Worm (Caenorhabditis elegans) whole organism, late embryonic: ENCODE measurements around the gene srt-45.

ENCODE experiments used
- C08G9.2 ChIP-seq: sonication (generic microtip); optimal IDR thresholded peaks from 2 replicates; lab custom pipeline; 2016; ENCODE audit warnings: mild to moderate bottlenecking, missing genetic modification characterization, moderate library complexity, missing compliant biosample characterization
- Y22D7AL.16 ChIP-seq: sonication (generic microtip); optimal IDR thresholded peaks from 2 replicates; lab custom pipeline; 2016; ENCODE audit warnings: missing genetic modification characterization, missing compliant biosample characterization
- ahr-1 ChIP-seq: sonication (generic microtip); optimal IDR thresholded peaks from 2 replicates; lab custom pipeline; 2016; ENCODE audit warnings: missing genetic modification characterization, missing compliant biosample characterization
- ama-1 ChIP-seq: fragments of 150-350 bp; optimal IDR thresholded peaks from 2 replicates; lab custom pipeline; 2014
- ceh-19 ChIP-seq: fragments of 200-800 bp; sonication (Bioruptor generic); optimal IDR thresholded peaks from 2 replicates; lab custom pipeline; 2018; ENCODE audit warnings: mild to moderate bottlenecking, missing genetic modification characterization, missing compliant biosample characterization
- ceh-2 ChIP-seq: sonication (generic microtip); optimal IDR thresholded peaks from 2 replicates; lab custom pipeline; 2016; ENCODE audit warnings: missing genotype, missing genetic modification characterization, missing compliant biosample characterization
- ceh-22 ChIP-seq: sonication (generic microtip); optimal IDR thresholded peaks from 2 replicates; lab custom pipeline; 2017; ENCODE audit warnings: missing biosample characterization, missing genetic modification characterization
- ceh-30 ChIP-seq: fragments of 150-350 bp; optimal IDR thresholded peaks from 2 replicates; lab custom pipeline; 2014; ENCODE audit warnings: missing biosample characterization, missing genetic modification characterization
- ceh-31 ChIP-seq: sonication (generic microtip); optimal IDR thresholded peaks from 2 replicates; lab custom pipeline; 2016; ENCODE audit warnings: missing genetic modification characterization, missing compliant biosample characterization
- ceh-34 ChIP-seq: sonication (generic microtip); optimal IDR thresholded peaks from 2 replicates; lab custom pipeline; 2016; ENCODE audit warnings: mild to moderate bottlenecking, missing genetic modification characterization, missing compliant biosample characterization
- ceh-45 ChIP-seq: fragments of 200-800 bp; sonication (Bioruptor generic); IDR thresholded peaks from 2 replicates; pipeline ENCODE4 v1.3.6; 2022; ENCODE audit warnings: missing genetic modification reagents, missing genetic modification characterization, missing compliant biosample characterization
- ceh-6 ChIP-seq: fragments of 200-800 bp; sonication (Bioruptor generic); optimal IDR thresholded peaks from 2 replicates; lab custom pipeline; 2018; ENCODE audit warnings: mild to moderate bottlenecking, missing genetic modification characterization, missing compliant biosample characterization
- dmd-4 ChIP-seq: sonication (generic microtip); optimal IDR thresholded peaks from 2 replicates; lab custom pipeline; 2016; ENCODE audit warnings: borderline replicate concordance, missing genetic modification characterization, missing compliant biosample characterization
- dve-1 ChIP-seq: sonication (generic microtip); optimal IDR thresholded peaks from 2 replicates; lab custom pipeline; 2017; ENCODE audit warnings: antibody characterized with exemption, mild to moderate bottlenecking, missing genetic modification characterization, missing compliant biosample characterization
- elt-2 ChIP-seq: sonication (generic microtip); optimal IDR thresholded peaks from 2 replicates; lab custom pipeline; 2016; ENCODE audit warnings: missing genetic modification reagents, missing genetic modification characterization, missing compliant biosample characterization
- ets-4 ChIP-seq: sonication (generic microtip); optimal IDR thresholded peaks from 2 replicates; lab custom pipeline; 2016; ENCODE audit warnings: missing genetic modification characterization, missing compliant biosample characterization
- fkh-10 ChIP-seq: fragments of 150-350 bp; optimal IDR thresholded peaks from 2 replicates; lab custom pipeline; 2014; ENCODE audit warnings: missing biosample characterization, missing genetic modification reagents, missing genetic modification characterization
- gmeb-2 ChIP-seq: sonication (generic microtip); optimal IDR thresholded peaks from 2 replicates; lab custom pipeline; 2016; ENCODE audit warnings: missing genetic modification characterization, inconsistent platforms, missing compliant biosample characterization
- hlh-13 ChIP-seq: fragments of 200-800 bp; sonication (Bioruptor generic); optimal IDR thresholded peaks from 2 replicates; lab custom pipeline; 2018; ENCODE audit warnings: mild to moderate bottlenecking, missing genetic modification characterization, missing compliant biosample characterization
- hlh-30 ChIP-seq: sonication (generic microtip); optimal IDR thresholded peaks from 2 replicates; lab custom pipeline; 2017; ENCODE audit warnings: antibody characterized with exemption, missing genetic modification characterization, missing compliant biosample characterization; ENCODE audit not compliant: insufficient read depth
- lim-6 ChIP-seq: sonication (generic microtip); optimal IDR thresholded peaks from 2 replicates; lab custom pipeline; 2016; ENCODE audit warnings: missing genetic modification characterization, missing compliant biosample characterization
- lin-11 ChIP-seq: fragments of 200-800 bp; sonication (Bioruptor generic); optimal IDR thresholded peaks from 2 replicates; lab custom pipeline; 2018; ENCODE audit warnings: mild to moderate bottlenecking, missing genetic modification characterization, missing compliant biosample characterization
- madf-2 ChIP-seq: sonication (generic microtip); optimal IDR thresholded peaks from 2 replicates; lab custom pipeline; 2017; ENCODE audit warnings: missing genetic modification characterization, missing compliant biosample characterization
- mec-3 ChIP-seq: sonication (generic microtip); optimal IDR thresholded peaks from 2 replicates; lab custom pipeline; 2016; ENCODE audit warnings: borderline replicate concordance, missing genetic modification characterization, missing compliant biosample characterization
- nfya-1 ChIP-seq: sonication (generic microtip); optimal IDR thresholded peaks from 2 replicates; lab custom pipeline; 2017; ENCODE audit warnings: missing genetic modification characterization, mild to moderate bottlenecking, missing compliant biosample characterization, antibody characterized with exemption, moderate library complexity
- nhr-11 ChIP-seq: fragments of 150-350 bp; optimal IDR thresholded peaks from 2 replicates; lab custom pipeline; 2014; ENCODE audit warnings: missing biosample characterization, missing genetic modification characterization
- nhr-232 ChIP-seq: sonication (generic microtip); optimal IDR thresholded peaks from 2 replicates; lab custom pipeline; 2016; ENCODE audit warnings: missing genetic modification characterization, missing compliant biosample characterization
- npax-4 ChIP-seq: sonication (generic microtip); optimal IDR thresholded peaks from 2 replicates; lab custom pipeline; 2016; ENCODE audit warnings: missing genetic modification characterization, missing compliant biosample characterization
- odd-2 ChIP-seq: sonication (generic microtip); optimal IDR thresholded peaks from 2 replicates; lab custom pipeline; 2017; ENCODE audit warnings: antibody characterized with exemption, mild to moderate bottlenecking, missing genetic modification characterization, missing compliant biosample characterization
- pag-3 ChIP-seq: sonication (generic microtip); optimal IDR thresholded peaks from 2 replicates; lab custom pipeline; 2016; ENCODE audit warnings: missing compliant biosample characterization, missing genetic modification characterization, borderline replicate concordance
- pax-1 ChIP-seq: fragments of 150-350 bp; optimal IDR thresholded peaks from 2 replicates; lab custom pipeline; 2014; ENCODE audit warnings: missing biosample characterization, missing genetic modification characterization
- pros-1 ChIP-seq: fragments of 150-350 bp; optimal IDR thresholded peaks from 2 replicates; lab custom pipeline; 2014; ENCODE audit warnings: missing biosample characterization, missing genetic modification reagents, missing genetic modification characterization
- sdc-2 ChIP-seq: sonication (generic microtip); optimal IDR thresholded peaks from 2 replicates; lab custom pipeline; 2016; ENCODE audit warnings: missing genotype, missing genetic modification characterization, missing compliant biosample characterization
- sox-2 ChIP-seq: fragments of 200-800 bp; sonication (Bioruptor generic); IDR thresholded peaks from 2 replicates; pipeline ENCODE4 v1.3.6; 2022; ENCODE audit warnings: missing genetic modification reagents, missing genetic modification characterization, missing compliant biosample characterization
- sox-4 ChIP-seq: sonication (generic microtip); optimal IDR thresholded peaks from 2 replicates; lab custom pipeline; 2017; ENCODE audit warnings: mild to moderate bottlenecking, missing genetic modification characterization, inconsistent platforms, missing compliant biosample characterization
- syd-9 ChIP-seq: sonication (generic microtip); optimal IDR thresholded peaks from 2 replicates; lab custom pipeline; 2016; ENCODE audit warnings: mild to moderate bottlenecking, missing genetic modification characterization, moderate library complexity, missing compliant biosample characterization
- tbx-2 ChIP-seq: sonication (generic microtip); optimal IDR thresholded peaks from 2 replicates; lab custom pipeline; 2016; ENCODE audit warnings: missing genetic modification characterization, missing compliant biosample characterization
- ttx-3 ChIP-seq: sonication (generic microtip); optimal IDR thresholded peaks from 2 replicates; lab custom pipeline; 2016; ENCODE audit warnings: missing genetic modification reagents, missing genetic modification characterization, missing compliant biosample characterization

srt-45 gene

DNA sequence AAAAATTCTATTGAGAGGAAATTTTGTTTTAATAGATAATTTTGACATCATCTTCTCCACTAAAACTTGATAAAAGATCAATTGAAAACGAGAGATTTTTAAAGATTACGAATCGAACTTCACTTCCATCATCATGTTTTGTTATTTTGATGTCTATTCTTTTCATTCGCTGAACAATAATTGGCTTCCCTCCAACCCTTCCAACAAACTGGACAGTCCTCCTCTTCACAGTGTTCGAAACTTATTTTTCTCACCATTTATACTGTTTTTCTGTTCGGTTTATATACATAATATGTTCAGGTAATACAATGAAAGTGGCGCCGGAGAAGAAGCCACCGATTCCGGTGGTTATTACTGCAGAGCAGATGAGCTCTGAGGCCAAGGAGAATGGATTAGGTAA is 23.2 kb upstream of the srt-45 start, which contains the start of gene M162.5:
M162.5 (plus strand) TSS at position 301 of the 400 bp plus-strand sequence.
- no peak for TF ChIP-seq ceh-22
- TF ChIP-seq, all 69 proteins: peak for 0

DNA sequence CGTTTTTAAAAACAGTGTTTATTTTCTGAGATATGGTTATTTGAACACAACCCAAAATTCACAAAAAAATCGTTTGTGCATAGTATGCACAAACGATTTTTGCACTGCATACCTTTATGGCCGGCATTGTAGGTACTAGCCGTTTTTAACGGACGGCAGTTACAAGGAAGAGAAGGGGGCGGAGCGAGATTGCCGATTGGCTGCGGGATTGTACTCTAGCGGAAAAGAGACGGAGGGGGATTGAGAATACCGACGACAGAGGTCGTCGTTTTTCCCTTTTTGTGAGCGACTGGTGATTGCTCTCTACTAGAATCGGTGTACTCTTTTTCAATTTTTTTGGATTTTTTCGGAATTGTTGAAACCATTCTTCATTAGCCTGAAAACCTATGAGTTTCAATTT is 16.2 kb upstream of the srt-45 start:
- TF ChIP-seq lin-11 (tag; lab: Kevin White, UChicago): no peak
- peak; percentile 77 for TF ChIP-seq nfya-1

DNA sequence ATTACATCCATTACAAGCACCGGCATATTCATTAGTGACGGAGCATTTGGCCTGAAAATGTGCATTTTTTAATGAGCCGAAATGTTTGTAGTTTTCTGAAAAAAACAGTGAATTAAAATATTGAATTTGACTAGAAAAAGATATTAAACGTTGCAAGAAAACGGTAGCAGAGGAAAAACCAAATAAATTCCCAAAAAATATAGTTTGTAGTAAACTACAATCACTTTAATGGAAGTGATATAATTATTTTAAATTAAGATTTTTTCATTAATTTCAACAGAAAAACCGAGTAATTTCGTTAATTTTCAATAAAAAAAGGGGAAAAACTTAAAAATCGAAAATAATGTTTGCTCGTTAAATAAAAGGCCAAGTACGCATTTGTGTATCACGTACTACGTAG is 12.3 kb upstream of the srt-45 start, which contains the start of gene M162.15:
M162.15 (minus strand) TSS at position 101 of the 400 bp plus-strand sequence.
- no peak for TF ChIP-seq nhr-11 (tag; lab: Kevin White, UChicago)
- TF ChIP-seq pax-1 (tag; lab: Kevin White, UChicago): no peak
- no peak for TF ChIP-seq fkh-10
- no peak for TF ChIP-seq C08G9.2 (tag; lab: Kevin White, UChicago)
- TF ChIP-seq ceh-30 (tag; lab: Kevin White, UChicago): no peak
- TF ChIP-seq ceh-19 (GFP tag; lab: Kevin White, UChicago): no peak
- TF ChIP-seq hlh-13 (GFP tag; lab: Kevin White, UChicago): no peak
- TF ChIP-seq ama-1 (lab: Kevin White, UChicago): no peak
- no peak for TF ChIP-seq ceh-34 (tag; lab: Kevin White, UChicago)
- TF ChIP-seq syd-9 (tag; lab: Kevin White, UChicago): no peak
- TF ChIP-seq ets-4 (tag; lab: Kevin White, UChicago): no peak
- no peak for TF ChIP-seq npax-4 (tag; lab: Kevin White, UChicago)
- TF ChIP-seq, all 69 proteins: peak for 0

DNA sequence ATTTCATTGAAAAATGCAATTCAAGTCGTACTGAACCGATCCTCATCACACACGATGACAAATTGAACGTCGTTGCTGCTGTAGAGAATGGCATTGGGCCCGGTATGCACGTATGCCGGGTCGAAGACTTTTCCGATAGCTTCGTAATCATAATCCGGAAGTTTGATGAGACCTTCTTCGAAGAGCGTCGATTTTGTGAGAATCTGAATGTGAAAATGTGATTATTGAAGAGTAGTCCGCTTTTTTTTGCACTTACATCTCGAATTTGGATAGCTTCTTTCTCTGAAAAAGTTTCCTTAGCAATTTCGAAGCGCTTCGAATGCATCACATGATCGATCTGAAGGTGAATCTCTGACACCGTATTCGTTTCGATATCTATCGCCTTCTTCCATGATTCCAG is 6.7 kb upstream of the srt-45 start, which contains the start of gene fbxa-118:
fbxa-118 (minus strand) TSS at position 101 of the 400 bp plus-strand sequence.
- TF ChIP-seq Y22D7AL.16 (tag; lab: Kevin White, UChicago) (no peak), nhr-11 (tag; lab: Kevin White, UChicago) (no peak), hlh-30 (tag; lab: Kevin White, UChicago) (no peak), dmd-4 (tag; lab: Kevin White, UChicago) (no peak), lim-6 (tag; lab: Kevin White, UChicago) (no peak), elt-2 (tag; lab: Kevin White, UChicago) (no peak), sdc-2 (tag; lab: Kevin White, UChicago) (no peak), pag-3 (tag; lab: Kevin White, UChicago) (no peak), nfya-1 (no peak), C08G9.2 (tag; lab: Kevin White, UChicago) (no peak), madf-2 (no peak), hlh-13 (GFP tag; lab: Kevin White, UChicago) (no peak), npax-4 (tag; lab: Kevin White, UChicago) (no peak), ceh-6 (GFP tag; lab: Kevin White, UChicago) (no peak), ceh-30 (tag; lab: Kevin White, UChicago) (no peak), ceh-2 (no peak), ceh-19 (GFP tag; lab: Kevin White, UChicago) (no peak), tbx-2 (tag; lab: Kevin White, UChicago) (no peak), nhr-232 (tag; lab: Kevin White, UChicago) (no peak), sox-2 (GFP tag; lab: Robert Waterston, UW) (no peak)
- TF ChIP-seq, all 69 proteins: peak for 0

DNA sequence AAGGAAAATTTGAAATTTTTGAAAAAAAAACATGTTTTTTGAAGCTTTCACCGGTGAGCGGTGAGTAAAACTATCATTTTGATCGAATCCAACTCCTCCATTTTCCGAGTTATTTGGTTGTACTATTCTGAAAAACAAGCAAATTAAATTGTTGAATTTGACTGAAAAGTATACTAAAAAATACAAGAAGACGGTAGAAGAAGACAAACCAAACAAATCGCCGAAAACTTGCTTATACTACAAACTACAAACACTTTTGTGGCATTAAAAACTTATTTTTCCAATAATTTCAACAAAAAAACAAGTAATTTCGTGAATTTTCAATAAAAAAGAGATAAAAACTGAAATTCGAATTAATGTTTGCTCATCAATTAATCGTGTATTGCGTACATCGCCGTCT is 5.3 kb upstream of the srt-45 start, which contains the start of gene fbxa-194:
fbxa-194 (minus strand) TSS at position 101 of the 400 bp plus-strand sequence.
- TF ChIP-seq ahr-1 (tag; lab: Kevin White, UChicago) (no peak), ceh-45 (GFP tag; lab: Robert Waterston, UW) (no peak), ttx-3 (tag; lab: Kevin White, UChicago) (no peak), Y22D7AL.16 (tag; lab: Kevin White, UChicago) (no peak), ceh-22 (no peak), odd-2 (tag; lab: Kevin White, UChicago) (no peak), pag-3 (tag; lab: Kevin White, UChicago) (no peak), mec-3 (no peak), C08G9.2 (tag; lab: Kevin White, UChicago) (no peak), ceh-31 (tag; lab: Kevin White, UChicago) (no peak), pax-1 (tag; lab: Kevin White, UChicago) (no peak), pros-1 (tag; lab: Kevin White, UChicago) (no peak), dve-1 (no peak), sox-4 (tag; lab: Kevin White, UChicago) (no peak), gmeb-2 (tag; lab: Kevin White, UChicago) (no peak)
